Fruit fly (Drosophila melanogaster): ENCODE data around the gene CG6462.

The CG6462 gene

DNA sequence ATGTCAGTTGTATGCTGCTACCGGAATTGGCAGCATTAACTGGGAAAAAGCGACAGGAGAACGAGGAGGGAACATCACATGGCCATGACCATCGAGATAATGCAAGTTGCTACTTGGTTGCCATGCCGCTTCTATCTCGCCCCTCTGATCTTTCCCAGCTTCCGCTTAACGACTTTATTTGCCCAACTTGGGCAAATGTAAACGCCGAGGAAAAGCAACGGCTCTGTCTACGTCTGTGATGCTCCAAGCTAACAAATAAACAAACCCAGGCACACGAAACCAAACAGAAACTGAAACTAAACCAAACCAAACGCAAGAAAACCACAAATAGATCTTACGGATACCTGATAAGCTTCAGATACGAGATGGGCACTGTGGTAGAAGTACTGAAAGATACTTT is 44.7 kb upstream of the CG6462 start (continued):
- TF ChIP-seq Rx (GFP tag; IDR thresholded peaks at IDR 0.05) (no peak), Meics (GFP tag; optimal IDR thresholded peaks at IDR 0.05) (no peak), CG12942 (GFP tag; optimal IDR thresholded peaks at IDR 0.05) (no peak), Six4 (GFP tag; optimal IDR thresholded peaks at IDR 0.05) (no peak), CG12299 (tag; optimal IDR thresholded peaks at IDR 0.05) (no peak), oc (tag; optimal IDR thresholded peaks at IDR 0.05) (no peak), CG3407 (GFP tag; optimal IDR thresholded peaks at IDR 0.05) (peak; percentile 38), cwo (GFP tag; optimal IDR thresholded peaks at IDR 0.05) (no peak), CG8478 (optimal IDR thresholded peaks at IDR 0.05) (no peak), CG18599 (GFP tag; optimal IDR thresholded peaks at IDR 0.05) (no peak), gem (tag; optimal IDR thresholded peaks at IDR 0.05) (peak; percentile 22), ttk (GFP tag; IDR thresholded peaks at IDR 0.05) (no peak), kni (GFP tag; optimal IDR thresholded peaks at IDR 0.05) (no peak), Spps (tag; optimal IDR thresholded peaks at IDR 0.05) (no peak), Hmr (GFP tag; optimal IDR thresholded peaks at IDR 0.05) (no peak), CG7745 (tag; optimal IDR thresholded peaks at IDR 0.05) (no peak), CG6689 (GFP tag; IDR thresholded peaks at IDR 0.05) (no peak), Myb (GFP tag; optimal IDR thresholded peaks at IDR 0.05) (no peak), gce (GFP tag; IDR thresholded peaks at IDR 0.05) (no peak), ab (GFP tag; optimal IDR thresholded peaks at IDR 0.05) (no peak), CG7556 (GFP tag; optimal IDR thresholded peaks at IDR 0.05) (no peak), Hr39 (optimal IDR thresholded peaks at IDR 0.05) (no peak), CG16779 (GFP tag; IDR thresholded peaks at IDR 0.05) (no peak), Deaf1 (tag; optimal IDR thresholded peaks at IDR 0.05) (no peak), NfI (GFP tag; optimal IDR thresholded peaks at IDR 0.05) (no peak), Bteb2 (GFP tag; optimal IDR thresholded peaks at IDR 0.05) (no peak), D19A (tag; optimal IDR thresholded peaks at IDR 0.05) (no peak), CG4360 (GFP tag; IDR thresholded peaks at IDR 0.05) (0 out of 2 replicates have a peak, but pooled peaks have one; percentile 41), fd64A (GFP tag; optimal IDR thresholded peaks at IDR 0.05) (peak; percentile 17), tll (GFP tag; optimal IDR thresholded peaks at IDR 0.05) (no peak), ERR (GFP tag; optimal IDR thresholded peaks at IDR 0.05) (no peak), dmrt11E (tag; optimal IDR thresholded peaks at IDR 0.05) (peak; percentile 16), Nf-YA (GFP tag; IDR thresholded peaks at IDR 0.05) (no peak), GATAe (GFP tag; conservative IDR thresholded peaks at IDR 0.05) (no peak), onecut (GFP tag; IDR thresholded peaks at IDR 0.05) (no peak), sisA (GFP tag; IDR thresholded peaks at IDR 0.05) (no peak), kay (GFP tag; optimal IDR thresholded peaks at IDR 0.05) (no peak), CG4282 (GFP tag; optimal IDR thresholded peaks at IDR 0.05) (no peak), wor (GFP tag; IDR thresholded peaks at IDR 0.05) (no peak), CG33213 (GFP tag; optimal IDR thresholded peaks at IDR 0.05) (no peak), gfzf (GFP tag; optimal IDR thresholded peaks at IDR 0.05) (no peak), crc (GFP tag; optimal IDR thresholded peaks at IDR 0.05) (no peak), HmgZ (tag; optimal IDR thresholded peaks at IDR 0.05) (no peak), CG6654 (GFP tag; optimal IDR thresholded peaks at IDR 0.05) (no peak), ash1 (GFP tag; optimal IDR thresholded peaks at IDR 0.05) (no peak), B-H1 (GFP tag; IDR thresholded peaks at IDR 0.05) (no peak), eyg (GFP tag; optimal IDR thresholded peaks at IDR 0.05) (no peak), gsb-n (tag; optimal IDR thresholded peaks at IDR 0.05) (no peak), caup (GFP tag; optimal IDR thresholded peaks at IDR 0.05; ENCODE audit: severe bottlenecking) (no peak), az2 (GFP tag; optimal IDR thresholded peaks at IDR 0.05) (no peak), CG9215 (GFP tag; IDR thresholded peaks at IDR 0.05) (no peak), grn (GFP tag; optimal IDR thresholded peaks at IDR 0.05) (no peak), ATbp (GFP tag; optimal IDR thresholded peaks at IDR 0.05) (peak; percentile 64)
